Worm (Caenorhabditis elegans): Measurements from ENCODE around the gene R07B1.6.

DNA sequence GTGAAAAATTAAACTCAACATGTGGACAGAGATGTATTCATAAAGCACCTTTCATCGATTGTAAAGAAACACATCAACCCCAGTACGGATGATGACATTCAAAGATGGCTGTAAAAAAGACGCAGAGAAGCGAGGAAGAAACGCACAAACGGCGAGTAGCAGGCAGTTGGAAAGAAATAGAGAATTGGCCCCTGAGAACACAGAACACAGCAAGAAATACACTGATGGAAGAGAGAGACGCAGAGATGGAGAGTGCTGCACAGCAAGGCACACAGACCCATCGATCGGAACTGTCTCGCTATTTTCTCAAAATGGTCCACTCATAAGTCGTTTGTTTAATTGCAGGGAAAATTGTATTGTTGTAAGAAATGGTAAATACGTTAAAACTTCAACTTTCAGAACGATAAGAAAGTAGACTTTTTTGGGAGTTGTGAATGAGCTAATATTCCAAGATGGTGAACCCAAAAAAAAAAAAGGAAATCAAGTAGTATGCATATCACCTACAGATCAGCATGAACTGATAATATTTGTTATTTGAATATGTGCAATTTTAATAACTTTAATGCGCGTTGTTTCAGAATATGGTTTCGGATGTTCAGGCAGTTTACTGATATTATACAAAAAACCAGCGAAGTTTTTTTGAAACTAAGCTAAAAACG lies 43.7 kb upstream of the R07B1.6 start:
- TF ChIP-seq hmg-4 (GFP tag; optimal IDR thresholded peaks at IDR 0.05) (no peak), ama-1 (optimal IDR thresholded peaks at IDR 0.05) (no peak), pes-1 (GFP tag; IDR thresholded peaks at IDR 0.05) (no peak), tbx-11 (GFP tag; IDR thresholded peaks at IDR 0.05) (no peak)

Measured in whole organism, early embryonic.